Fruit fly (Drosophila melanogaster): ENCODE measurements around the gene CG13877.

The CG13877 gene

DNA sequence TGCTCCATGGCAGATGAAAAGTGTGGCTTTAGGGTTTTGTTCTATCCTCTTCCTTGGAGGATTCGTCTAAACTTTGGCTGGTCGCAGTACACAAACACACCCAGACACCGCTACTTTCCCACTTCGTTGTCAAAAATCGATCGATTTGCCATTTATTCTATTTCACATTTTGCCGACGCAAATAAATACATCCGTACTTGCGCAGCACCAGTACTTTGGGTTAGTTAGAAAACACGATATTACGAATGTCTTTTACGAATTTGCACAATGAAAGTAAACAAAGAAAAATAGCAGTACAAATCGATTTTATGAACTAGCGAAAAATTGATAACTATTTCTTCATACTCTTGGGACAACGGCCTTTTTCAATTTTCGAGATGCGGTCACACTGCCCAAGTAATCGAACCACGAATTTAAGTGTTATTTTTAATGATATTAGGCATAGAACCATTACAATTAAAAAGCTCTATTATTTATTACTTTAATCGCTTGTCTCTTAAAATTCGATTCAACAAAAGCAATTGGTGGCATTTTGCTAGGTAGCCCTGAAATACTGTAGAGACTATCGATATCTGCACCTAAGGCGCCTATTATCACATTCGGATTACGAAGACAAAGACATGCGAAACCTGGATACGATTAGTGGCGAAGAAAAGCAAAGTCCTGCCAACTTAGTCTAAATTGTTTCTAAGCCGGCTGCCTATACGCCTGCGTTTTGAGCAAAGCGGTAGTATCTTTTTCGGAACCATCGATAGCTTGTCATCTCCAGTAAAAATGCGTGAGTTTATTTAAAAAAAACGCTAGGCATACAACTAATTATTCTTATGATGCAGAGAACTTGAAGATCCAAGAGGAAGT is 40.0 kb downstream of the CG13877 start, which contains the start of the genes DIP2 and wac (continued):
- TF ChIP-seq CG11902 (GFP tag; optimal IDR thresholded peaks at IDR 0.05) (peak; percentile 36), CG31627 (GFP tag; optimal IDR thresholded peaks at IDR 0.05) (peak; percentile 80), CG6854 (GFP tag; optimal IDR thresholded peaks at IDR 0.05) (no peak), net (GFP tag; optimal IDR thresholded peaks at IDR 0.05) (no peak), Eip93F (GFP tag; optimal IDR thresholded peaks at IDR 0.05) (peak; percentile 43), lz (GFP tag; optimal IDR thresholded peaks at IDR 0.05) (peak; percentile 68), achi (GFP tag; optimal IDR thresholded peaks at IDR 0.05) (no peak), spab (GFP tag; optimal IDR thresholded peaks at IDR 0.05) (no peak), Hr38 (GFP tag; optimal IDR thresholded peaks at IDR 0.05) (no peak), eg (GFP tag; IDR thresholded peaks at IDR 0.05) (no peak), Eip78C (GFP tag) (no peak), CG3032 (tag; optimal IDR thresholded peaks at IDR 0.05) (peak; percentile 41), Gug (GFP tag; IDR thresholded peaks at IDR 0.05) (no peak), CG8319 (GFP tag; optimal IDR thresholded peaks at IDR 0.05) (peak; percentile 24), vri (GFP tag; optimal IDR thresholded peaks at IDR 0.05) (peak; percentile 78), CG10631 (GFP tag; optimal IDR thresholded peaks at IDR 0.05) (peak; percentile 72), CG34406 (GFP tag; optimal IDR thresholded peaks at IDR 0.05) (no peak)

DNA sequence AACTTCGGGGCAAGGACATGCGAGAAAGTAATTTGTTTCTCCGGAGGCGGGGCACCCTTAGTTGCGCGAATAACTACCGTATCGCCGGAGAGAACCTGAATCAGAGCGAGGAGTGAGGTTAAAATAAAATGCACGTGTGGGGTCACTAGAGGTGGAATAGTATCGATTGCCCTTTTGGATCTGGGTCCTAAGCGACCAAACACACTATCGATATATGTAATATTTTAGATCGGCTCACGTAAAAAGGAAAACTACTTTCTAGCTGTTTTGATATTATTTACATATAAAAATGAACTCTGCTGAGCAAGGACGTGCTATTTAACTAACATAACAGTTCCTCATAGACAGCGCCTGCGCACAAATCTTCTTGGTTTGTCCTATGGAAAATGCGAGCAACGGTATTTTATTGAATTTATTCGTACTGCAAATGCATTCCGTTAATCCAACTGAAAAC is 44.9 kb downstream of the CG13877 start:
- TF ChIP-seq CG8119 (GFP tag; IDR thresholded peaks at IDR 0.05), result no peak
- TF ChIP-seq svp (GFP tag), result peak; percentile 91
- peak; percentile 15 for TF ChIP-seq dsx (GFP tag; optimal IDR thresholded peaks at IDR 0.05; ENCODE audit: poor library complexity, severe bottlenecking)
- no peak for TF ChIP-seq Gug (GFP tag; IDR thresholded peaks at IDR 0.05)
- TF ChIP-seq fkh (GFP tag; optimal IDR thresholded peaks at IDR 0.05), result peak; percentile 12

DNA sequence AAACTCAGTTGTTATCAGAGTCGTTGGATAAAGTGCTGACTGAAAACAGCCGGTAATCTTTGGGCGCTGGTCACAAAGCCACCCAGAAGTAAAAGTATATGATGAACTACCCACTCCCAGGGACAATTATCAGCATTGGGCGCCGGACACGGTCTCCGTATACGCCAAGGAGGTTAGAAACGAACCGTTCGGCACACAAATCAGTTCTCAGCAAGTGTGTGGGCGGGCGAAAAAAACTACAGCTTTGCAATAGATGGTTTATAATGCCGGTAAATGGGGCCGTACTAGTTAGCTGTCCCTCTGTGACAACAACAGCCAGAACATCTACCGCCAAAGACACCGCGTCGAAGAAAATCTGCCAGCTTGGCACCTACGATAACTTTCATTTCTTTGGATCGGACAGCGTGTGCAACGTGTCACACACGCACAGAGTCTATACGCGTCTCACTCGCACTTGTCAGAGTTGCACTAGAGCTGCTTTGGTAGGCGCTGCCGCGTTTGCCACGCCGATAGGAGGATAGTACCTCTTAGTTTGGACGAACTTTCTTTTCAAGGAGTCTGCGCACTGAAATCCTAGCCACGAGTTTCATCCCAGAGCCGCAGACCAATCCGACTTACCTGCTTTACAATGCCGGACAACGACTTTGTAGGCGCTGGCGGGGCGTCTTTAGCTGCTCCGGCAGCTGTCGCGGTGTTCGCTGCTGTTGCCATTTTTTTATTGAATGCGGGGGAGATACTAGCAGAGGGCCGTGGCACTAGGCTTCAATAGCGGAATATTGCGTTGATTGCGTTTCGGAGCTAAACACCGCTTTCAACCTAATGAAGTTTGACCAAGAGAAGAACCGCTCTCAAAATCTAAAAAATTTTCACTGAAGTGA is 45.9 kb downstream of the CG13877 start:
- TF ChIP-seq Blimp-1 (GFP tag; optimal IDR thresholded peaks at IDR 0.05) (peak; percentile 35), CG9139 (GFP tag; optimal IDR thresholded peaks at IDR 0.05) (no peak), CG7368 (GFP tag; optimal IDR thresholded peaks at IDR 0.05) (no peak), Hr39 (GFP tag; optimal IDR thresholded peaks at IDR 0.05) (no peak)

DNA sequence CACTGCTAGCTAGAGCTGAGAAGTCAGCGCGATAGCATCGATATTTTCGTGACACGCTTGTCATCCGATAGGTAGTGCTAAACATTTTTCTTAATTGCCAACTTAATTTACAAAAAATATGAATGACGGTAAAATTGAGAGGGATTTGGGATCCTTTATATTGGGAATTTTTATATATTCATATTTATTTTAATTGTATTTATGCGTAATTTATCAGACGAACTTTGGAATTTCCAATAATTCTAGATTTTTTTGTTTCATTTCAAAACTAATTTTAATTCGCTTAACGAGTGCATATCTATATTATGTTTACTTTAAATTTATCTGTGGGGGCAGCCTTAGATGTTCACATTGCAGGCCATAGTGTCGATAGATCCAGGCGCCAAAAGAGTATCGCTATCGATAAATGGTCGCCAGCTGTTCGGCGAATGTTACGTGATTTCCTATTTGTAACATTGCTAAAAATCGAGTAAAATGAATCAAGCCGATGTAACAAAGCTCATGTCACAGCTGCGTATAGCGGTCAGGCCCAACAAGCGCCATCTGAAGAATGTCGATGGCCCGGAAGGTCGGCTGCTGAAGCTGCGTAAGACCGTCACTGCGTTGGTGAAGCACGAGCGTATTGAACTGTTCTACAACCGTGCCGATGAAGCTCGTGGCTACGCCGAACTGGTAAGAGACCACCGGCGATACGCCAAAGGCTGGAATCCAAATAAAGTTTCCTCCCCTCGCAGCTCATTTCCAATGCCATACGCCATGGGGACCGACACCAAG is 46.7 kb downstream of the CG13877 start, which contains the start of the genes Tudor-SN and mRpL17:
Gene Tudor-SN, minus strand, starts transcription at position 3 of the 774 bp plus-strand sequence.
Gene mRpL17, plus strand, starts transcription at position 402 of the 774 bp plus-strand sequence.
- TF ChIP-seq CG15336 (GFP tag; IDR thresholded peaks at IDR 0.05), result no peak
- TF ChIP-seq achi (GFP tag; optimal IDR thresholded peaks at IDR 0.05), result peak; percentile 69
- TF ChIP-seq CG11902 (GFP tag; optimal IDR thresholded peaks at IDR 0.05), result peak; percentile 8
- no peak for TF ChIP-seq dac (GFP tag; optimal IDR thresholded peaks at IDR 0.05)
- TF ChIP-seq acj6 (GFP tag; optimal IDR thresholded peaks at IDR 0.05), result peak; percentile 36
- no peak for TF ChIP-seq CG4318 (GFP tag; optimal IDR thresholded peaks at IDR 0.05)
- TF ChIP-seq Lpt (GFP tag; optimal IDR thresholded peaks at IDR 0.05), result peak; percentile 12
- TF ChIP-seq CG1621 (tag; optimal IDR thresholded peaks at IDR 0.05), result no peak
- TF ChIP-seq topi (GFP tag; optimal IDR thresholded peaks at IDR 0.05), result peak; percentile 24
- peak; percentile 9 for TF ChIP-seq CG6808 (GFP tag; optimal IDR thresholded peaks at IDR 0.05)
- peak; percentile 16 for TF ChIP-seq Sox14 (GFP tag; optimal IDR thresholded peaks at IDR 0.05)
- TF ChIP-seq Gug (GFP tag; IDR thresholded peaks at IDR 0.05), result no peak
- TF ChIP-seq CG3919 (GFP tag; optimal IDR thresholded peaks at IDR 0.05), result peak; percentile 43
- no peak for TF ChIP-seq CG6854 (GFP tag; optimal IDR thresholded peaks at IDR 0.05)
- TF ChIP-seq vri (GFP tag; optimal IDR thresholded peaks at IDR 0.05), result peak; percentile 61
- peak; percentile 12 for TF ChIP-seq CG8632 (GFP tag; optimal IDR thresholded peaks at IDR 0.05)
- no peak for TF ChIP-seq CG7368 (GFP tag; optimal IDR thresholded peaks at IDR 0.05)
- no peak for TF ChIP-seq CG11294 (GFP tag; IDR thresholded peaks at IDR 0.05)
- peak; percentile 51 for TF ChIP-seq esn (GFP tag; optimal IDR thresholded peaks at IDR 0.05)
- peak; percentile 2 for TF ChIP-seq CG11762 (GFP tag; optimal IDR thresholded peaks at IDR 0.05; ENCODE audit: insufficient read depth)
- TF ChIP-seq ss (GFP tag; optimal IDR thresholded peaks at IDR 0.05), result no peak
- peak; percentile 16 for TF ChIP-seq cyc (GFP tag; optimal IDR thresholded peaks at IDR 0.05)

All from whole organism, prepupa.